Fruit fly (Drosophila melanogaster): ENCODE measurements around the gene CG12723.

DNA sequence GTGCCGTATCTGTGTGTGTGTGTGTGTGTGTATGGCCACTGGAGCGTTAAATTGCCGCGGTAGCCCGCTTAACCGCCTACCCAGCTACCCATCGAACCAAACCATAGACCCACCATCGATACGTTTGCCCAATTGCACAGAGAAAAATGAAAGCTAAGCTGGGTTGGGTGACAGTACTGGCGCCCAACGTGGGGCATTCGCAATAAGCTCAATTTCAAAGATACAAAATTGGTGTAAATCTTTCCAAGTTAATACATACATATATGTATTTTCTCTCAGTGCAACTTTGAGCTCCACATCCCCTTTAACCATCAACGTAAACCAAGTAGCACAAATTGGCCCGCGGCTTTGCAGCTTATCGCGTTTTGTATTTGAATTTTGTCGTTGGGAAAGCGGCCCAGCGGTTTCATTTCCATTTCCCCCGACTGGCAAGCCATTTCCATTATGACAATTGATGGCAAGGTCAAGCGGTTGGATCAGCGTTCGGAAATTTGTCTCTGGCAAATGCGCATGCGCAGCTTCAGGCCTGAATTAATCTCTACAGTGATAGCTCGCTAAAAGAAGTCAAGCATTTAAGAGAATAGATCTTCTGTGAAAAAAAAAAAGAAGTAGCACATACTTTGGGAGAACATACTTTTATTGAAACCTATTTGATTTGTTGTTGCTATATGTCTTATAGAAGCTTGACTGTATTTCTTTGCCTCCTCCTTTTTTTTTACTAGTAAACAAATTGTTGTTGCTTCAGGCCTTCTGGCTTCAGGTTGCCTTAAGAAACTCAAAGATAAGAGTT lies 40.9 kb upstream of the CG12723 start:
- no peak for TF ChIP-seq CG8478 (optimal IDR thresholded peaks at IDR 0.05)
- TF ChIP-seq psq (optimal IDR thresholded peaks at IDR 0.05) = no peak
- no peak for TF ChIP-seq EcR (GFP tag; optimal IDR thresholded peaks at IDR 0.05)
